Fruit fly (Drosophila melanogaster) whole organism, embryonic: ENCODE results near the gene CG6923.

Experiments used
- Abd-B ChIP-seq: fragments of 200-800 bp; sonication (Bioruptor generic); optimal IDR thresholded peaks from 2 replicates; lab custom pipeline; 2018; ENCODE audit warnings: missing biosample characterization, mild to moderate bottlenecking, missing genetic modification characterization, moderate library complexity
- B-H2 ChIP-seq: fragments of 200-800 bp; sonication (Bioruptor generic); optimal IDR thresholded peaks from 2 replicates; lab custom pipeline; 2018; ENCODE audit warnings: missing biosample characterization, mild to moderate bottlenecking, missing genetic modification characterization
- Bgb ChIP-seq: fragments of 200-800 bp; sonication (Bioruptor generic); IDR thresholded peaks from 2 replicates; pipeline ENCODE4 v1.3.6; 2022; ENCODE audit warnings: missing biosample characterization, missing genetic modification characterization; ENCODE audit not compliant: partially characterized antibody
- CG10431 ChIP-seq: fragments of 200-800 bp; sonication (Bioruptor generic); optimal IDR thresholded peaks from 3 replicates; lab custom pipeline; 2018; ENCODE audit warnings: missing biosample characterization, mild to moderate bottlenecking, missing genetic modification characterization
- CG11696 ChIP-seq: fragments of 200-800 bp; sonication (Bioruptor generic); IDR thresholded peaks from 2 replicates; pipeline ENCODE4 v1.3.6; 2022; ENCODE audit warnings: missing biosample characterization, missing genetic modification characterization
- CG11723 ChIP-seq: fragments of 200-800 bp; sonication (Bioruptor generic); optimal IDR thresholded peaks from 2 replicates; lab custom pipeline; 2017; ENCODE audit warnings: missing biosample characterization, mild to moderate bottlenecking, missing genetic modification characterization
- CG12299 ChIP-seq: fragments of 200-800 bp; sonication (Bioruptor generic); optimal IDR thresholded peaks from 2 replicates; lab custom pipeline; 2018; ENCODE audit warnings: missing biosample characterization, mild to moderate bottlenecking, missing genetic modification characterization
- CG1233 ChIP-seq: fragments of 200-800 bp; sonication (Bioruptor generic); optimal IDR thresholded peaks from 4 replicates; lab custom pipeline; 2018; ENCODE audit warnings: missing biosample characterization, mild to moderate bottlenecking, missing genetic modification characterization
- CG13296 ChIP-seq: fragments of 200-800 bp; sonication (Bioruptor generic); optimal IDR thresholded peaks from 3 replicates; lab custom pipeline; 2018; ENCODE audit warnings: missing biosample characterization, mild to moderate bottlenecking, missing genetic modification characterization
- CG13775 ChIP-seq: fragments of 200-800 bp; sonication (Bioruptor generic); optimal IDR thresholded peaks from 3 replicates; lab custom pipeline; 2017; ENCODE audit warnings: missing biosample characterization, mild to moderate bottlenecking, missing genetic modification characterization
- CG1603 ChIP-seq: fragments of 200-800 bp; sonication (Bioruptor generic); optimal IDR thresholded peaks from 2 replicates; lab custom pipeline; 2019; ENCODE audit warnings: missing biosample characterization, mild to moderate bottlenecking, missing genetic modification characterization, moderate library complexity
- CG1647 ChIP-seq: fragments of 200-800 bp; sonication (Bioruptor generic); optimal IDR thresholded peaks from 3 replicates; lab custom pipeline; 2016; ENCODE audit warnings: missing biosample characterization, missing genetic modification characterization
- CG16813 ChIP-seq: fragments of 200-800 bp; sonication (Bioruptor generic); IDR thresholded peaks from 3 replicates; pipeline ENCODE4 v1.3.6; 2022; ENCODE audit warnings: missing biosample characterization, missing genetic modification characterization; ENCODE audit not compliant: partially characterized antibody
- CG17829 ChIP-seq: fragments of 200-800 bp; optimal IDR thresholded peaks from 2 replicates; lab custom pipeline; 2019; ENCODE audit warnings: missing biosample characterization, mild to moderate bottlenecking, missing genetic modification characterization, moderate library complexity
- CG1792 ChIP-seq: fragments of 200-800 bp; sonication (Bioruptor generic); optimal IDR thresholded peaks from 2 replicates; lab custom pipeline; 2016; ENCODE audit warnings: missing biosample characterization, missing genetic modification characterization
- CG2129 ChIP-seq: fragments of 200-800 bp; sonication (Bioruptor generic); IDR thresholded peaks from 2 replicates; pipeline ENCODE4 v1.3.6; 2022; ENCODE audit warnings: missing biosample characterization, missing genetic modification characterization; ENCODE audit not compliant: partially characterized antibody
- CG3726 ChIP-seq: fragments of 200-800 bp; sonication (Bioruptor generic); IDR thresholded peaks from 3 replicates; pipeline ENCODE4, ENCODE4 v1.3.6; 2022; ENCODE audit warnings: missing biosample characterization, missing genetic modification characterization
- CG3838 ChIP-seq: fragments of 200-800 bp; sonication (Bioruptor generic); optimal IDR thresholded peaks from 3 replicates; lab custom pipeline; 2016; ENCODE audit warnings: missing biosample characterization, missing genetic modification characterization
- CG4328 ChIP-seq: fragments of 200-800 bp; sonication (Bioruptor generic); optimal IDR thresholded peaks from 3 replicates; lab custom pipeline; 2017; ENCODE audit warnings: missing biosample characterization, missing genetic modification reagents, missing genetic modification characterization
- CG4360 ChIP-seq: fragments of 200-800 bp; sonication (Bioruptor generic); IDR thresholded peaks from 2 replicates; pipeline ENCODE4 v1.3.6; 2022; ENCODE audit warnings: missing biosample characterization, missing genetic modification characterization
- CG6765 ChIP-seq: fragments of 200-800 bp; sonication (Bioruptor generic); optimal IDR thresholded peaks from 3 replicates; lab custom pipeline; 2017; ENCODE audit warnings: missing biosample characterization, mild to moderate bottlenecking, missing genetic modification characterization
- CG6791 ChIP-seq: fragments of 200-800 bp; sonication (Bioruptor generic); IDR thresholded peaks from 3 replicates; pipeline ENCODE4 v1.3.6; 2022; ENCODE audit warnings: missing biosample characterization, missing genetic modification characterization; ENCODE audit not compliant: partially characterized antibody
- CG6813 ChIP-seq: fragments of 200-800 bp; sonication (Bioruptor generic); optimal IDR thresholded peaks from 2 replicates; lab custom pipeline; 2017; ENCODE audit warnings: missing biosample characterization, missing genetic modification characterization, mild to moderate bottlenecking, moderate library complexity, missing genetic modification reagents
- CG7839 ChIP-seq: fragments of 200-800 bp; sonication (Bioruptor generic); optimal IDR thresholded peaks from 3 replicates; lab custom pipeline; 2018; ENCODE audit warnings: missing biosample characterization, mild to moderate bottlenecking, missing genetic modification characterization, moderate library complexity
- CoRest ChIP-seq: fragments of 200-800 bp; sonication (Bioruptor generic); optimal IDR thresholded peaks from 3 replicates; lab custom pipeline; 2018; ENCODE audit warnings: missing biosample characterization, mild to moderate bottlenecking, missing genetic modification characterization, moderate library complexity
- ERR ChIP-seq: fragments of 200-800 bp; sonication (Bioruptor generic); optimal IDR thresholded peaks from 2 replicates; lab custom pipeline; 2016; ENCODE audit warnings: missing biosample characterization, missing genetic modification characterization
- Fer2 ChIP-seq: fragments of 200-800 bp; sonication (Bioruptor generic); optimal IDR thresholded peaks from 2 replicates; lab custom pipeline; 2018; ENCODE audit warnings: missing biosample characterization, mild to moderate bottlenecking, missing genetic modification characterization, moderate library complexity
- Gsc ChIP-seq: fragments of 200-800 bp; sonication (Bioruptor generic); IDR thresholded peaks from 2 replicates; pipeline ENCODE4 v1.3.6; 2022; ENCODE audit warnings: missing biosample characterization, missing genetic modification characterization
- Hmr ChIP-seq: fragments of 200-800 bp; sonication (Bioruptor generic); optimal IDR thresholded peaks from 3 replicates; lab custom pipeline; 2017; ENCODE audit warnings: mild to moderate bottlenecking, missing biosample characterization, missing genetic modification reagents, missing genetic modification characterization
- Side ChIP-seq: fragments of 200-800 bp; sonication (Bioruptor generic); optimal IDR thresholded peaks from 2 replicates; lab custom pipeline; 2016; ENCODE audit warnings: missing biosample characterization, missing genetic modification characterization
- Tbp ChIP-seq: fragments of >200 bp; optimal IDR thresholded peaks from 2 replicates; lab custom pipeline; 2018; ENCODE audit warnings: missing biosample characterization, missing genetic modification characterization
- Trl ChIP-seq, 3 experiments: fragments of >200 bp in 2 of 3; fragments of 200-800 bp in 1 of 3; sonication (Bioruptor generic) in 1 of 3; optimal IDR thresholded peaks; 2 replicates in 1 of 3; 3 replicates in 2 of 3; lab custom pipeline; 2016 to 2017; ENCODE audit warnings: missing biosample characterization in 1 of 3, missing genetic modification characterization in 1 of 3
- YL-1 ChIP-seq: fragments of 200-800 bp; sonication (Bioruptor generic); optimal IDR thresholded peaks from 3 replicates; lab custom pipeline; 2017; ENCODE audit warnings: missing biosample characterization, mild to moderate bottlenecking, missing genetic modification characterization
- abd-A ChIP-seq: fragments of 200-800 bp; sonication (Bioruptor generic); optimal IDR thresholded peaks from 3 replicates; lab custom pipeline; 2019; ENCODE audit warnings: missing biosample characterization, mild to moderate bottlenecking, missing genetic modification characterization, moderate library complexity
- aop ChIP-seq: fragments of 200-800 bp; sonication (Bioruptor generic); IDR thresholded peaks from 2 replicates; pipeline ENCODE4 v1.3.6; 2022; ENCODE audit warnings: missing biosample characterization, missing genetic modification characterization
- ap ChIP-seq: fragments of 200-800 bp; sonication (Bioruptor generic); IDR thresholded peaks from 2 replicates; pipeline ENCODE4 v1.3.6; 2022; ENCODE audit warnings: missing biosample characterization, missing genetic modification characterization
- cg ChIP-seq: fragments of 200-800 bp; sonication (Bioruptor generic); optimal IDR thresholded peaks from 3 replicates; lab custom pipeline; 2019; ENCODE audit warnings: missing biosample characterization, mild to moderate bottlenecking, missing genetic modification characterization, moderate library complexity
- dan ChIP-seq: fragments of 200-800 bp; sonication (Bioruptor generic); IDR thresholded peaks from 2 replicates; pipeline ENCODE4 v1.3.6; 2022; ENCODE audit warnings: missing biosample characterization, missing genetic modification characterization
- esg ChIP-seq: fragments of 200-800 bp; sonication (Bioruptor generic); conservative IDR thresholded peaks from 2 replicates; pipeline ENCODE4 v1.3.6; 2022; ENCODE audit warnings: missing biosample characterization, missing genetic modification characterization
- eyg ChIP-seq: fragments of 200-800 bp; sonication (Bioruptor generic); optimal IDR thresholded peaks from 3 replicates; lab custom pipeline; 2016; ENCODE audit warnings: missing biosample characterization, missing genetic modification characterization
- ftz-f1 ChIP-seq: fragments of 200-800 bp; sonication (Bioruptor generic); optimal IDR thresholded peaks from 2 replicates; lab custom pipeline; 2016; ENCODE audit warnings: missing biosample characterization, missing genetic modification characterization
- kni ChIP-seq: fragments of 200-800 bp; sonication (Bioruptor generic); optimal IDR thresholded peaks from 3 replicates; lab custom pipeline; 2017; ENCODE audit warnings: mild to moderate bottlenecking, missing biosample characterization, missing genetic modification reagents, missing genetic modification characterization
- lilli ChIP-seq: fragments of 200-800 bp; sonication (Bioruptor generic); optimal IDR thresholded peaks from 3 replicates; lab custom pipeline; 2016; ENCODE audit warnings: missing biosample characterization, missing genetic modification characterization
- lola ChIP-seq, 3 experiments: fragments of >200 bp in 2 of 3; fragments of 200-800 bp in 1 of 3; sonication (Bioruptor generic) in 1 of 3; optimal IDR thresholded peaks; 2 replicates each; lab custom pipeline; 2017 to 2019; ENCODE audit warnings: missing biosample characterization in 3 of 3, missing genetic modification characterization in 3 of 3, mild to moderate bottlenecking in 1 of 3, moderate library complexity in 1 of 3
- ranshi ChIP-seq: fragments of 200-800 bp; sonication (Bioruptor generic); IDR thresholded peaks from 2 replicates; pipeline ENCODE4 v1.3.6; 2022; ENCODE audit warnings: missing biosample characterization, missing genetic modification characterization
- rib ChIP-seq: fragments of 200-800 bp; sonication (Bioruptor generic); IDR thresholded peaks from 2 replicates; pipeline ENCODE4 v1.3.6; 2022; ENCODE audit warnings: missing biosample characterization, missing genetic modification characterization
- sd ChIP-seq: fragments of 200-800 bp; sonication (Bioruptor generic); optimal IDR thresholded peaks from 3 replicates; lab custom pipeline; 2018; ENCODE audit warnings: missing biosample characterization, mild to moderate bottlenecking, missing genetic modification characterization, moderate library complexity
- sens-2 ChIP-seq: fragments of 200-800 bp; sonication (Bioruptor generic); IDR thresholded peaks from 2 replicates; pipeline ENCODE4 v1.3.6; 2022; ENCODE audit warnings: missing biosample characterization, missing genetic modification characterization
- trh ChIP-seq: fragments of 200-800 bp; sonication (Bioruptor generic); optimal IDR thresholded peaks from 2 replicates; lab custom pipeline; 2016; ENCODE audit warnings: missing biosample characterization, missing genetic modification characterization
- yki ChIP-seq: fragments of >200 bp; optimal IDR thresholded peaks from 3 replicates; lab custom pipeline; 2018

Gene CG6923

dm6 chr3R:11758507-11759184 lies 8.8 kb upstream of the CG6923 start (continued):
- TF ChIP-seq cg (GFP tag; lab: Kevin White, UChicago) (peak; percentile 94), Trl (optimal IDR thresholded peaks at IDR 0.05; lab: Kevin White, UChicago) (peak; percentile 67 to 89), Trl (GFP tag; optimal IDR thresholded peaks at IDR 0.05; lab: Kevin White, UChicago) (no peak), CG1647 (GFP tag; lab: Kevin White, UChicago) (no peak), ftz-f1 (GFP tag; lab: Kevin White, UChicago) (no peak), CG10431 (peak; percentile 20), eyg (GFP tag; lab: Kevin White, UChicago) (no peak), yki (peak; percentile 23), CG3726 (GFP tag; lab: Robert Waterston, UW) (no peak), CG4360 (GFP tag; lab: Robert Waterston, UW) (no peak), CG2129 (GFP tag; lab: Robert Waterston, UW) (no peak), Abd-B (GFP tag; lab: Kevin White, UChicago) (no peak), CG4328 (GFP tag; lab: Kevin White, UChicago) (peak; percentile 46), Gsc (GFP tag; lab: Robert Waterston, UW) (no peak), Fer2 (tag; lab: Kevin White, UChicago) (no peak), aop (GFP tag; lab: Robert Waterston, UW) (no peak), rib (GFP tag; lab: Robert Waterston, UW) (no peak), ERR (no peak), sens-2 (no peak), CG7839 (tag; lab: Kevin White, UChicago) (peak; percentile 38), CG11696 (GFP tag; lab: Robert Waterston, UW) (no peak), Tbp (GFP tag; lab: Kevin White, UChicago) (no peak), lilli (no peak), ap (GFP tag; lab: Robert Waterston, UW) (no peak), CG13775 (peak; percentile 28), dan (GFP tag; lab: Robert Waterston, UW) (no peak), CG3838 (GFP tag; lab: Kevin White, UChicago) (no peak), CG12299 (tag; lab: Kevin White, UChicago) (peak; percentile 26), CG1603 (no peak), Hmr (GFP tag; lab: Kevin White, UChicago) (no peak), CG6813 (GFP tag; lab: Kevin White, UChicago) (peak; percentile 31), CG17829 (tag; lab: Kevin White, UChicago) (peak; percentile 38), B-H2 (GFP tag; lab: Kevin White, UChicago) (no peak), YL-1 (GFP tag; lab: Kevin White, UChicago) (peak; percentile 37), CG1233 (GFP tag; lab: Kevin White, UChicago) (peak; percentile 4), kni (GFP tag; lab: Kevin White, UChicago) (no peak), CG16813 (no peak), ranshi (GFP tag; lab: Robert Waterston, UW) (no peak), esg (GFP tag; lab: Robert Waterston, UW) (no peak), trh (no peak), abd-A (tag; lab: Kevin White, UChicago) (peak; percentile 53), CG6765 (peak; percentile 21), Side (GFP tag; lab: Kevin White, UChicago) (no peak), lola (GFP tag; optimal IDR thresholded peaks at IDR 0.05; lab: Kevin White, UChicago) (peak in 1 of 3 experiments; percentile 6), CG11723 (GFP tag; lab: Kevin White, UChicago) (no peak), CG1792 (no peak), CG13296 (GFP tag; lab: Kevin White, UChicago) (peak; percentile 29), Bgb (GFP tag; lab: Robert Waterston, UW) (no peak), sd (tag; lab: Kevin White, UChicago) (peak; percentile 63), CoRest (tag; lab: Kevin White, UChicago) (peak; percentile 43), CG6791 (GFP tag; lab: Robert Waterston, UW) (no peak)
